Fruit fly (Drosophila melanogaster) whole organism, embryonic: ENCODE results near the gene COX5B.

Experiments
- Asciz ChIP-seq: fragments of 200-800 bp; sonication (Bioruptor generic); optimal IDR thresholded peaks from 2 replicates; lab custom pipeline; 2017; ENCODE audit warnings: missing biosample characterization, mild to moderate bottlenecking, missing genetic modification characterization, missing genetic modification reagents
- CG11696 ChIP-seq: fragments of 200-800 bp; sonication (Bioruptor generic); IDR thresholded peaks from 2 replicates; pipeline ENCODE4 v1.3.6; 2022; ENCODE audit warnings: missing biosample characterization, missing genetic modification characterization
- CG14710 ChIP-seq: fragments of 200-800 bp; sonication (Bioruptor generic); optimal IDR thresholded peaks from 3 replicates; lab custom pipeline; 2019; ENCODE audit warnings: missing biosample characterization, mild to moderate bottlenecking, missing genetic modification characterization, moderate library complexity
- CG14965 ChIP-seq: fragments of 200-800 bp; sonication (Bioruptor generic); optimal IDR thresholded peaks from 2 replicates; lab custom pipeline; 2016; ENCODE audit warnings: missing biosample characterization, missing genetic modification characterization, borderline replicate concordance
- CG2199 ChIP-seq: fragments of 200-800 bp; sonication (Bioruptor generic); IDR thresholded peaks from 3 replicates; pipeline ENCODE4 v1.3.6; 2022; ENCODE audit warnings: missing biosample characterization, missing genetic modification characterization
- CG32767 ChIP-seq: fragments of 200-800 bp; sonication (Bioruptor generic); IDR thresholded peaks from 2 replicates; pipeline ENCODE4 v1.3.6; 2022; ENCODE audit warnings: missing biosample characterization, missing genetic modification characterization
- CG3726 ChIP-seq: fragments of 200-800 bp; sonication (Bioruptor generic); IDR thresholded peaks from 3 replicates; pipeline ENCODE4, ENCODE4 v1.3.6; 2022; ENCODE audit warnings: missing biosample characterization, missing genetic modification characterization
- CG42726 ChIP-seq: fragments of 200-800 bp; sonication (Bioruptor generic); IDR thresholded peaks from 2 replicates; pipeline ENCODE4 v1.3.6; 2022; ENCODE audit warnings: missing biosample characterization, missing genetic modification characterization; ENCODE audit not compliant: partially characterized antibody
- CG9437 ChIP-seq: fragments of 200-800 bp; sonication (Bioruptor generic); optimal IDR thresholded peaks from 2 replicates; lab custom pipeline; 2018; ENCODE audit warnings: missing biosample characterization, mild to moderate bottlenecking, missing genetic modification characterization
- D19B ChIP-seq: fragments of 200-800 bp; sonication (Bioruptor generic); optimal IDR thresholded peaks from 2 replicates; lab custom pipeline; 2017; ENCODE audit warnings: missing biosample characterization, mild to moderate bottlenecking, missing genetic modification characterization
- Dip2 ChIP-seq: fragments of 200-800 bp; sonication (Bioruptor generic); IDR thresholded peaks from 2 replicates; pipeline ENCODE4 v1.3.6; 2022; ENCODE audit warnings: missing biosample characterization, missing genetic modification characterization
- Dp ChIP-seq: fragments of 200-800 bp; sonication (Bioruptor generic); optimal IDR thresholded peaks from 2 replicates; lab custom pipeline; 2018; ENCODE audit warnings: missing biosample characterization, mild to moderate bottlenecking, missing genetic modification characterization, moderate library complexity
- Drgx ChIP-seq: fragments of 200-800 bp; sonication (Bioruptor generic); IDR thresholded peaks from 2 replicates; pipeline ENCODE4 v1.3.6; 2022; ENCODE audit warnings: missing biosample characterization, missing genetic modification characterization
- Hmx ChIP-seq: fragments of 200-800 bp; sonication (Bioruptor generic); optimal IDR thresholded peaks from 2 replicates; lab custom pipeline; 2016; ENCODE audit warnings: missing biosample characterization, missing genetic modification characterization
- Hr3 ChIP-seq: fragments of 200-800 bp; sonication (Bioruptor generic); optimal IDR thresholded peaks from 3 replicates; lab custom pipeline; 2016; ENCODE audit warnings: missing biosample characterization, missing genetic modification characterization
- Jarid2 ChIP-seq: fragments of 200-800 bp; sonication (Bioruptor generic); optimal IDR thresholded peaks from 3 replicates; lab custom pipeline; 2017; ENCODE audit warnings: mild to moderate bottlenecking, missing biosample characterization, missing genetic modification reagents, missing genetic modification characterization
- Ptx1 ChIP-seq: fragments of 200-800 bp; sonication (Bioruptor generic); IDR thresholded peaks from 2 replicates; pipeline ENCODE4 v1.3.6; 2022; ENCODE audit warnings: missing biosample characterization, missing genetic modification characterization
- Rfx ChIP-seq: fragments of 200-800 bp; sonication (Bioruptor generic); IDR thresholded peaks from 2 replicates; pipeline ENCODE4 v1.3.6; 2022; ENCODE audit warnings: missing biosample characterization, missing genetic modification characterization
- Six4 ChIP-seq: fragments of 200-800 bp; sonication (Bioruptor generic); optimal IDR thresholded peaks from 2 replicates; lab custom pipeline; 2016; ENCODE audit warnings: missing biosample characterization, missing genetic modification characterization
- Sox100B ChIP-seq: fragments of 200-800 bp; sonication (Bioruptor generic); optimal IDR thresholded peaks from 3 replicates; lab custom pipeline; 2018; ENCODE audit warnings: missing biosample characterization, mild to moderate bottlenecking, missing genetic modification characterization
- Trl ChIP-seq, 3 experiments: fragments of >200 bp in 2 of 3; fragments of 200-800 bp in 1 of 3; sonication (Bioruptor generic) in 1 of 3; optimal IDR thresholded peaks; 2 replicates in 1 of 3; 3 replicates in 2 of 3; lab custom pipeline; 2016 to 2017; ENCODE audit warnings: missing biosample characterization in 1 of 3, missing genetic modification characterization in 1 of 3
- Vsx1 ChIP-seq: fragments of 200-800 bp; sonication (Bioruptor generic); optimal IDR thresholded peaks from 2 replicates; lab custom pipeline; 2017; ENCODE audit warnings: missing biosample characterization, mild to moderate bottlenecking, missing genetic modification characterization, missing genetic modification reagents
- abd-A ChIP-seq: fragments of 200-800 bp; sonication (Bioruptor generic); optimal IDR thresholded peaks from 3 replicates; lab custom pipeline; 2019; ENCODE audit warnings: missing biosample characterization, mild to moderate bottlenecking, missing genetic modification characterization, moderate library complexity
- crol ChIP-seq: fragments of 200-800 bp; sonication (Bioruptor generic); IDR thresholded peaks from 2 replicates; pipeline ENCODE4 v1.3.6; 2022; ENCODE audit warnings: missing biosample characterization, missing genetic modification characterization
- danr ChIP-seq: fragments of 200-800 bp; sonication (Bioruptor generic); IDR thresholded peaks from 2 replicates; pipeline ENCODE4 v1.3.6; 2022; ENCODE audit warnings: missing biosample characterization, missing genetic modification characterization
- dysf ChIP-seq: fragments of 200-800 bp; sonication (Bioruptor generic); IDR thresholded peaks from 3 replicates; pipeline ENCODE4 v1.3.6; 2022; ENCODE audit warnings: missing biosample characterization, missing genetic modification characterization
- ewg ChIP-seq: fragments of 200-800 bp; sonication (Bioruptor generic); optimal IDR thresholded peaks from 3 replicates; lab custom pipeline; 2017; ENCODE audit warnings: mild to moderate bottlenecking, missing biosample characterization, missing genetic modification reagents, missing genetic modification characterization
- exex ChIP-seq: fragments of 200-800 bp; sonication (Bioruptor generic); optimal IDR thresholded peaks from 4 replicates; lab custom pipeline; 2018; ENCODE audit warnings: missing biosample characterization, mild to moderate bottlenecking, missing genetic modification characterization, moderate library complexity
- eyg ChIP-seq: fragments of 200-800 bp; sonication (Bioruptor generic); optimal IDR thresholded peaks from 3 replicates; lab custom pipeline; 2016; ENCODE audit warnings: missing biosample characterization, missing genetic modification characterization
- gce ChIP-seq: fragments of 200-800 bp; sonication (Bioruptor generic); IDR thresholded peaks from 3 replicates; pipeline ENCODE4 v1.3.6; 2022; ENCODE audit warnings: missing biosample characterization, missing genetic modification characterization
- her ChIP-seq: fragments of 200-800 bp; sonication (Bioruptor generic); optimal IDR thresholded peaks from 2 replicates; lab custom pipeline; 2016; ENCODE audit warnings: missing biosample characterization, missing genetic modification characterization
- insv ChIP-seq, 2 experiments: fragments of 200-800 bp; sonication (Bioruptor generic); optimal IDR thresholded peaks; 3 replicates each; lab custom pipeline; 2016 to 2018; ENCODE audit warnings: missing biosample characterization in 2 of 2, missing genetic modification characterization in 2 of 2
- kni ChIP-seq: fragments of 200-800 bp; sonication (Bioruptor generic); optimal IDR thresholded peaks from 3 replicates; lab custom pipeline; 2017; ENCODE audit warnings: mild to moderate bottlenecking, missing biosample characterization, missing genetic modification reagents, missing genetic modification characterization
- mam ChIP-seq: fragments of 200-800 bp; sonication (Bioruptor generic); optimal IDR thresholded peaks from 3 replicates; lab custom pipeline; 2016; ENCODE audit warnings: missing biosample characterization, missing genetic modification characterization
- nom ChIP-seq: fragments of 200-800 bp; sonication (Bioruptor generic); optimal IDR thresholded peaks from 2 replicates; lab custom pipeline; 2017; ENCODE audit warnings: missing biosample characterization, missing genetic modification characterization, mild to moderate bottlenecking, moderate library complexity, missing genetic modification reagents
- org-1 ChIP-seq: fragments of 200-800 bp; sonication (Bioruptor generic); optimal IDR thresholded peaks from 2 replicates; lab custom pipeline; 2017; ENCODE audit warnings: missing biosample characterization, missing genetic modification characterization
- pb ChIP-seq: fragments of 200-800 bp; sonication (Bioruptor generic); optimal IDR thresholded peaks from 3 replicates; lab custom pipeline; 2016; ENCODE audit warnings: missing biosample characterization, missing genetic modification characterization
- pita ChIP-seq: fragments of 200-800 bp; sonication (Bioruptor generic); optimal IDR thresholded peaks from 2 replicates; lab custom pipeline; 2017; ENCODE audit warnings: missing biosample characterization, mild to moderate bottlenecking, missing genetic modification characterization
- schlank ChIP-seq: fragments of 200-800 bp; sonication (Bioruptor generic); optimal IDR thresholded peaks from 2 replicates; lab custom pipeline; 2018; ENCODE audit warnings: missing biosample characterization, mild to moderate bottlenecking, missing genetic modification characterization
- sens ChIP-seq: fragments of 200-800 bp; sonication (Bioruptor generic); peaks from one replicate; lab custom pipeline; 2016; ENCODE audit warnings: missing biosample characterization, missing genetic modification characterization
- slbo ChIP-seq: fragments of 200-800 bp; sonication (Bioruptor generic); IDR thresholded peaks from 2 replicates; pipeline ENCODE4 v1.3.6; 2022; ENCODE audit warnings: missing biosample characterization, missing genetic modification characterization
- slou ChIP-seq: fragments of 200-800 bp; sonication (Bioruptor generic); optimal IDR thresholded peaks from 3 replicates; lab custom pipeline; 2016; ENCODE audit warnings: missing biosample characterization, missing genetic modification characterization
- so ChIP-seq: fragments of 200-800 bp; sonication (Bioruptor generic); IDR thresholded peaks from 3 replicates; pipeline ENCODE4 v1.3.6; 2022; ENCODE audit warnings: missing biosample characterization, missing genetic modification characterization
- sug ChIP-seq: fragments of 200-800 bp; optimal IDR thresholded peaks from 2 replicates; lab custom pipeline; 2019; ENCODE audit warnings: missing biosample characterization, mild to moderate bottlenecking, missing genetic modification characterization, moderate library complexity
- tx ChIP-seq: fragments of 200-800 bp; sonication (Bioruptor generic); optimal IDR thresholded peaks from 2 replicates; lab custom pipeline; 2016; ENCODE audit warnings: missing biosample characterization, missing genetic modification characterization
- vnd ChIP-seq: fragments of 200-800 bp; sonication (Bioruptor generic); IDR thresholded peaks from 3 replicates; pipeline ENCODE4 v1.3.6; 2022; ENCODE audit warnings: missing biosample characterization, missing genetic modification characterization; ENCODE audit not compliant: partially characterized antibody
- wek ChIP-seq: fragments of 200-800 bp; sonication (Bioruptor generic); optimal IDR thresholded peaks from 3 replicates; lab custom pipeline; 2018; ENCODE audit warnings: missing biosample characterization, mild to moderate bottlenecking, missing genetic modification characterization, moderate library complexity
- z ChIP-seq: fragments of 200-800 bp; sonication (Bioruptor generic); IDR thresholded peaks from 3 replicates; pipeline ENCODE4 v1.3.6; 2022; ENCODE audit warnings: missing biosample characterization, missing genetic modification characterization

The COX5B gene

dm6 chr2L:6508666-6509065 lies 48.9 kb upstream of the COX5B start (continued):
- TF ChIP-seq eyg (GFP tag; lab: Kevin White, UChicago) (no peak), her (GFP tag; lab: Kevin White, UChicago) (no peak), slbo (GFP tag; lab: Robert Waterston, UW) (no peak), Asciz (no peak), Dp (GFP tag; lab: Kevin White, UChicago) (no peak), Vsx1 (GFP tag; lab: Kevin White, UChicago) (no peak), Hr3 (GFP tag; lab: Kevin White, UChicago) (peak; percentile 16), ewg (GFP tag; lab: Kevin White, UChicago) (no peak)
- TF ChIP-seq, all 482 proteins: peak for 70

dm6 chr2L:6513948-6514347 lies 43.7 kb upstream of the COX5B start:
- TF ChIP-seq slbo (GFP tag; lab: Robert Waterston, UW) (0 out of 2 replicates have a peak, but pooled peaks have one; percentile 5), slou (GFP tag; lab: Kevin White, UChicago) (no peak), CG14965 (GFP tag; lab: Kevin White, UChicago) (no peak), CG11696 (GFP tag; lab: Robert Waterston, UW) (0 out of 2 replicates have a peak, but pooled peaks have one; percentile 36), Drgx (peak; percentile 26; the same call in 1 of the 2 replicates), Rfx (GFP tag; lab: Robert Waterston, UW) (no peak), crol (GFP tag; lab: Robert Waterston, UW) (peak; percentile 26; the same call in 1 of the 2 replicates), pita (GFP tag; lab: Kevin White, UChicago) (no peak)
- TF ChIP-seq, all 482 proteins: peak for 4

DNA sequence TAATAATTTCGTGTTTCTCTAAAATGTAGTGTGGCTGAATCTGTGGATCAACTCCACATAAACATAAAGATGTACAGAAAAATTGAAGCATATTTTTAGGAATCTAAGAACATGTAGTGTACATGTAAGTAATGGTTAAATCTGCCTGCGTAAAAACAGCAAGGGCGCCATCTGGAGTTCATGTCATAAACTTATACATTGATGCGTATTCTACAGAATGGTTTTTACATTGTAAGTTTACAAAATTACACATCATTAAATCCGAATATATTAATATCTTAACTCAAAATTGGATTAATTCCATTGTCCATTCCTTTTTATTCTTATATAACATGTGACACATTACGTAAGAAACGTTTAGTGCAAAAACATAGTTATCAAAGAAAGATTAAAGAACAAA lies 30.6 kb upstream of the COX5B start:
- no peak for TF ChIP-seq vnd
- TF ChIP-seq CG14710 (tag; lab: Kevin White, UChicago): peak; percentile 35
- TF ChIP-seq Jarid2 (GFP tag; lab: Kevin White, UChicago): no peak
- TF ChIP-seq CG42726: peak; percentile 82
- TF ChIP-seq insv (GFP tag; optimal IDR thresholded peaks at IDR 0.05; lab: Kevin White, UChicago): peak in 1 of 2 experiments; percentile 57
- no peak for TF ChIP-seq Hmx (GFP tag; lab: Kevin White, UChicago)
- TF ChIP-seq D19B (GFP tag; lab: Kevin White, UChicago): no peak
- no peak for TF ChIP-seq danr (GFP tag; lab: Robert Waterston, UW)
- TF ChIP-seq sug (tag; lab: Kevin White, UChicago): no peak
- no peak for TF ChIP-seq pb (GFP tag; lab: Kevin White, UChicago)
- no peak for TF ChIP-seq gce
- no peak for TF ChIP-seq exex (tag; lab: Kevin White, UChicago)
- no peak for TF ChIP-seq CG32767
- TF ChIP-seq mam (GFP tag; lab: Kevin White, UChicago): peak; percentile 12
- TF ChIP-seq dysf: no peak
- TF ChIP-seq CG9437 (GFP tag; lab: Kevin White, UChicago): peak; percentile 49
- peak; percentile 95 for TF ChIP-seq Dip2 (GFP tag; lab: Robert Waterston, UW)
- TF ChIP-seq z (GFP tag; lab: Robert Waterston, UW): no peak
- no peak for TF ChIP-seq Trl (optimal IDR thresholded peaks at IDR 0.05; lab: Kevin White, UChicago)
- peak; percentile 3 for TF ChIP-seq Trl (GFP tag; optimal IDR thresholded peaks at IDR 0.05; lab: Kevin White, UChicago)
- TF ChIP-seq wek (GFP tag; lab: Kevin White, UChicago): no peak
- no peak for TF ChIP-seq nom (GFP tag; lab: Kevin White, UChicago)
- no peak for TF ChIP-seq so (GFP tag; lab: Robert Waterston, UW)
- peak; percentile 91 for TF ChIP-seq CG2199
- TF ChIP-seq Ptx1 (GFP tag; lab: Robert Waterston, UW): no peak
- no peak for TF ChIP-seq schlank
- no peak for TF ChIP-seq tx
- no peak for TF ChIP-seq Six4 (GFP tag; lab: Kevin White, UChicago)
- TF ChIP-seq org-1 (GFP tag; lab: Kevin White, UChicago): no peak
- TF ChIP-seq slbo (GFP tag; lab: Robert Waterston, UW): no peak
- TF ChIP-seq sens (GFP tag; lab: Kevin White, UChicago): peak; percentile 78
- TF ChIP-seq Sox100B (GFP tag; lab: Kevin White, UChicago): no peak
- TF ChIP-seq abd-A (tag; lab: Kevin White, UChicago): no peak
- TF ChIP-seq CG3726 (GFP tag; lab: Robert Waterston, UW): no peak
- TF ChIP-seq kni (GFP tag; lab: Kevin White, UChicago): no peak
